Fruit fly (Drosophila melanogaster) whole organism, embryonic: ENCODE results near the gene Drgx.
A peak's percentile ranks its signal among the peaks of the same experiment; 100 is the strongest.

Experiments used
- CG10267 ChIP-seq: fragments of 200-800 bp; sonication (Bioruptor generic); optimal IDR thresholded peaks from 2 replicates; lab custom pipeline; 2018; ENCODE audit warnings: missing biosample characterization, mild to moderate bottlenecking, missing genetic modification characterization, moderate library complexity
- CG10366 ChIP-seq: fragments of 200-800 bp; sonication (Bioruptor generic); IDR thresholded peaks from 2 replicates; pipeline ENCODE4 v1.3.6; 2022; ENCODE audit warnings: missing biosample characterization, missing genetic modification characterization
- CG11247 ChIP-seq: fragments of 200-800 bp; sonication (Bioruptor generic); IDR thresholded peaks from 2 replicates; pipeline ENCODE4 v1.3.6; 2022; ENCODE audit warnings: missing biosample characterization, missing genetic modification characterization
- CG1233 ChIP-seq: fragments of 200-800 bp; sonication (Bioruptor generic); optimal IDR thresholded peaks from 4 replicates; lab custom pipeline; 2018; ENCODE audit warnings: missing biosample characterization, mild to moderate bottlenecking, missing genetic modification characterization
- CG13775 ChIP-seq: fragments of 200-800 bp; sonication (Bioruptor generic); optimal IDR thresholded peaks from 3 replicates; lab custom pipeline; 2017; ENCODE audit warnings: missing biosample characterization, mild to moderate bottlenecking, missing genetic modification characterization
- CG15514 ChIP-seq: fragments of 200-800 bp; sonication (Bioruptor generic); optimal IDR thresholded peaks from 3 replicates; lab custom pipeline; 2017; ENCODE audit warnings: missing biosample characterization, missing genetic modification characterization, mild to moderate bottlenecking, moderate library complexity, missing genetic modification reagents
- CG17385 ChIP-seq: fragments of 200-800 bp; sonication (Bioruptor generic); optimal IDR thresholded peaks from 3 replicates; lab custom pipeline; 2018; ENCODE audit warnings: missing biosample characterization, mild to moderate bottlenecking, missing genetic modification characterization
- CG17829 ChIP-seq: fragments of 200-800 bp; optimal IDR thresholded peaks from 2 replicates; lab custom pipeline; 2019; ENCODE audit warnings: missing biosample characterization, mild to moderate bottlenecking, missing genetic modification characterization, moderate library complexity
- CG31224 ChIP-seq: fragments of 200-800 bp; sonication (Bioruptor generic); IDR thresholded peaks from 2 replicates; pipeline ENCODE4 v1.3.6; 2022; ENCODE audit warnings: missing biosample characterization, missing genetic modification characterization
- CG31388 ChIP-seq: fragments of 200-800 bp; sonication (Bioruptor generic); optimal IDR thresholded peaks from 2 replicates; lab custom pipeline; 2016; ENCODE audit warnings: missing biosample characterization, missing genetic modification characterization
- CG3163 ChIP-seq: fragments of 200-800 bp; sonication (Bioruptor generic); optimal IDR thresholded peaks from 3 replicates; lab custom pipeline; 2016; ENCODE audit warnings: missing biosample characterization, missing genetic modification characterization
- CG3281 ChIP-seq: fragments of 200-800 bp; sonication (Bioruptor generic); optimal IDR thresholded peaks from 3 replicates; lab custom pipeline; 2017; ENCODE audit warnings: missing biosample characterization, mild to moderate bottlenecking, missing genetic modification characterization
- CG34224 ChIP-seq: fragments of 200-800 bp; sonication (Bioruptor generic); IDR thresholded peaks from 3 replicates; pipeline ENCODE4 v1.3.6; 2022; ENCODE audit warnings: missing biosample characterization, missing genetic modification characterization; ENCODE audit not compliant: partially characterized antibody
- CG3995 ChIP-seq: fragments of 200-800 bp; sonication (Bioruptor generic); optimal IDR thresholded peaks from 3 replicates; lab custom pipeline; 2016; ENCODE audit warnings: missing biosample characterization, missing genetic modification characterization
- CG4617 ChIP-seq: fragments of 200-800 bp; sonication (Bioruptor generic); optimal IDR thresholded peaks from 3 replicates; lab custom pipeline; 2016; ENCODE audit warnings: missing biosample characterization, missing genetic modification characterization, borderline replicate concordance
- CG8478 ChIP-seq: fragments of >200 bp; optimal IDR thresholded peaks from 2 replicates; lab custom pipeline; 2018
- CHES-1-like ChIP-seq: fragments of 200-800 bp; sonication (Bioruptor generic); optimal IDR thresholded peaks from 2 replicates; lab custom pipeline; 2016; ENCODE audit warnings: missing biosample characterization, missing genetic modification characterization
- CTCF ChIP-seq: fragments of 200-800 bp; sonication (Bioruptor generic); optimal IDR thresholded peaks from 2 replicates; lab custom pipeline; 2017; ENCODE audit warnings: missing biosample characterization, mild to moderate bottlenecking, missing genetic modification characterization, moderate library complexity
- Dref ChIP-seq: fragments of 200-800 bp; sonication (Bioruptor generic); IDR thresholded peaks from 2 replicates; pipeline ENCODE4 v1.3.6; 2022; ENCODE audit warnings: missing biosample characterization, missing genetic modification characterization
- Eip74EF ChIP-seq, 2 experiments: fragments of 200-800 bp in 1 of 2; fragments of >200 bp in 1 of 2; sonication (Bioruptor generic) in 1 of 2; optimal IDR thresholded peaks; 2 replicates each; lab custom pipeline; 2017 to 2019; ENCODE audit warnings: missing biosample characterization in 2 of 2, missing genetic modification characterization in 2 of 2, mild to moderate bottlenecking in 1 of 2, moderate library complexity in 1 of 2
- Kr ChIP-seq: fragments of 200-800 bp; sonication (Bioruptor generic); optimal IDR thresholded peaks from 2 replicates; lab custom pipeline; 2017; ENCODE audit warnings: missing biosample characterization, mild to moderate bottlenecking, missing genetic modification characterization
- MBD-R2 ChIP-seq: fragments of 200-800 bp; sonication (Bioruptor generic); IDR thresholded peaks from 2 replicates; pipeline ENCODE4 v1.3.6; 2022; ENCODE audit warnings: missing biosample characterization, missing genetic modification characterization
- MESR4 ChIP-seq: fragments of 200-800 bp; sonication (Bioruptor generic); optimal IDR thresholded peaks from 2 replicates; lab custom pipeline; 2018; ENCODE audit warnings: missing biosample characterization, mild to moderate bottlenecking, missing genetic modification characterization, moderate library complexity
- Meics ChIP-seq: fragments of 200-800 bp; sonication (Bioruptor generic); optimal IDR thresholded peaks from 2 replicates; lab custom pipeline; 2017; ENCODE audit warnings: missing biosample characterization, mild to moderate bottlenecking, missing genetic modification characterization
- Neu2 ChIP-seq: fragments of 200-800 bp; sonication (Bioruptor generic); optimal IDR thresholded peaks from 3 replicates; lab custom pipeline; 2016; ENCODE audit warnings: missing biosample characterization, missing genetic modification characterization, borderline replicate concordance
- Opbp ChIP-seq: fragments of 200-800 bp; sonication (Bioruptor generic); IDR thresholded peaks from 3 replicates; pipeline ENCODE4 v1.3.6; 2022; ENCODE audit warnings: missing biosample characterization, missing genetic modification characterization; ENCODE audit not compliant: partially characterized antibody
- Rfx ChIP-seq: fragments of 200-800 bp; sonication (Bioruptor generic); IDR thresholded peaks from 2 replicates; pipeline ENCODE4 v1.3.6; 2022; ENCODE audit warnings: missing biosample characterization, missing genetic modification characterization
- Spps ChIP-seq: fragments of 200-800 bp; sonication (Bioruptor generic); optimal IDR thresholded peaks from 2 replicates; lab custom pipeline; 2018; ENCODE audit warnings: missing biosample characterization, mild to moderate bottlenecking, missing genetic modification characterization
- Trl ChIP-seq, 3 experiments: fragments of >200 bp in 2 of 3; fragments of 200-800 bp in 1 of 3; sonication (Bioruptor generic) in 1 of 3; optimal IDR thresholded peaks; 2 replicates in 1 of 3; 3 replicates in 2 of 3; lab custom pipeline; 2016 to 2017; ENCODE audit warnings: missing biosample characterization in 1 of 3, missing genetic modification characterization in 1 of 3
- abd-A ChIP-seq: fragments of 200-800 bp; sonication (Bioruptor generic); optimal IDR thresholded peaks from 3 replicates; lab custom pipeline; 2019; ENCODE audit warnings: missing biosample characterization, mild to moderate bottlenecking, missing genetic modification characterization, moderate library complexity
- amos ChIP-seq: fragments of 200-800 bp; sonication (Bioruptor generic); IDR thresholded peaks from 2 replicates; pipeline ENCODE4 v1.3.6; 2022; ENCODE audit warnings: missing biosample characterization, missing genetic modification characterization; ENCODE audit not compliant: partially characterized antibody
- br ChIP-seq: fragments of >200 bp; optimal IDR thresholded peaks from 2 replicates; lab custom pipeline; 2017
- chif ChIP-seq, 2 experiments: fragments of 200-800 bp; sonication (Bioruptor generic); optimal IDR thresholded peaks; 3 replicates each; lab custom pipeline; 2016; ENCODE audit warnings: missing biosample characterization in 2 of 2, missing genetic modification characterization in 2 of 2
- chm ChIP-seq: fragments of 200-800 bp; sonication (Bioruptor generic); IDR thresholded peaks from 2 replicates; pipeline ENCODE4 v1.3.6; 2022; ENCODE audit warnings: missing biosample characterization, missing genetic modification characterization
- da ChIP-seq: fragments of 200-800 bp; sonication (Bioruptor generic); optimal IDR thresholded peaks from 2 replicates; lab custom pipeline; 2016; ENCODE audit warnings: missing biosample characterization, missing genetic modification characterization
- eve ChIP-seq, 2 experiments: fragments of >200 bp; optimal IDR thresholded peaks; 2 replicates each; lab custom pipeline; 2017; ENCODE audit warnings: missing biosample characterization in 2 of 2, missing genetic modification characterization in 2 of 2
- fd96Cb ChIP-seq: fragments of 200-800 bp; sonication (Bioruptor generic); optimal IDR thresholded peaks from 2 replicates; lab custom pipeline; 2018; ENCODE audit warnings: missing biosample characterization, mild to moderate bottlenecking, missing genetic modification characterization, moderate library complexity
- gcm ChIP-seq: fragments of 200-800 bp; sonication (Bioruptor generic); optimal IDR thresholded peaks from 2 replicates; lab custom pipeline; 2019; ENCODE audit warnings: missing biosample characterization, mild to moderate bottlenecking, missing genetic modification characterization, moderate library complexity
- kni ChIP-seq: fragments of 200-800 bp; sonication (Bioruptor generic); optimal IDR thresholded peaks from 3 replicates; lab custom pipeline; 2017; ENCODE audit warnings: mild to moderate bottlenecking, missing biosample characterization, missing genetic modification reagents, missing genetic modification characterization
- nau ChIP-seq: fragments of 200-800 bp; sonication (Bioruptor generic); optimal IDR thresholded peaks from 3 replicates; lab custom pipeline; 2017; ENCODE audit warnings: missing biosample characterization, mild to moderate bottlenecking, missing genetic modification characterization, missing genetic modification reagents
- p53 ChIP-seq: fragments of 200-800 bp; sonication (Bioruptor generic); optimal IDR thresholded peaks from 2 replicates; lab custom pipeline; 2016; ENCODE audit warnings: missing biosample characterization, missing genetic modification characterization
- prd ChIP-seq, 3 experiments: fragments of >200 bp in 2 of 3; fragments of 200-800 bp in 1 of 3; sonication (Bioruptor generic) in 1 of 3; optimal IDR thresholded peaks in 2 of 3; IDR thresholded peaks in 1 of 3; 2 replicates in 2 of 3; 3 replicates in 1 of 3; pipeline versions ENCODE4 v1.3.6 to Lab custom; 2017 to 2022; ENCODE audit warnings: missing biosample characterization in 1 of 3, missing genetic modification characterization in 1 of 3
- pzg ChIP-seq: fragments of 200-800 bp; sonication (Bioruptor generic); optimal IDR thresholded peaks from 3 replicates; lab custom pipeline; 2018; ENCODE audit warnings: missing biosample characterization, mild to moderate bottlenecking, missing genetic modification characterization, moderate library complexity
- row ChIP-seq: fragments of 200-800 bp; sonication (Bioruptor generic); IDR thresholded peaks from 3 replicates; pipeline ENCODE4 v1.3.6; 2022; ENCODE audit warnings: missing biosample characterization, missing genetic modification characterization
- sens-2 ChIP-seq: fragments of 200-800 bp; sonication (Bioruptor generic); IDR thresholded peaks from 2 replicates; pipeline ENCODE4 v1.3.6; 2022; ENCODE audit warnings: missing biosample characterization, missing genetic modification characterization
- slbo ChIP-seq: fragments of 200-800 bp; sonication (Bioruptor generic); IDR thresholded peaks from 2 replicates; pipeline ENCODE4 v1.3.6; 2022; ENCODE audit warnings: missing biosample characterization, missing genetic modification characterization
- sug ChIP-seq: fragments of 200-800 bp; optimal IDR thresholded peaks from 2 replicates; lab custom pipeline; 2019; ENCODE audit warnings: missing biosample characterization, mild to moderate bottlenecking, missing genetic modification characterization, moderate library complexity
- tup ChIP-seq: fragments of 200-800 bp; sonication (Bioruptor generic); optimal IDR thresholded peaks from 2 replicates; lab custom pipeline; 2016; ENCODE audit warnings: missing biosample characterization, mild to moderate bottlenecking, missing genetic modification characterization, moderate library complexity
- twi ChIP-seq: fragments of 200-800 bp; optimal IDR thresholded peaks from 2 replicates; lab custom pipeline; 2019; ENCODE audit warnings: missing biosample characterization, mild to moderate bottlenecking, missing genetic modification characterization, moderate library complexity
- zen2 ChIP-seq: fragments of 200-800 bp; sonication (Bioruptor generic); IDR thresholded peaks from 3 replicates; pipeline ENCODE4 v1.3.6; 2022; ENCODE audit warnings: missing biosample characterization, missing genetic modification characterization; ENCODE audit not compliant: partially characterized antibody

Gene Drgx

dm6 chr2L:3712949-3713416 lies 50.4 kb downstream of the Drgx start, which contains the start of the genes CG31955 and CG2818 (continued):
- peak; percentile 58 for TF ChIP-seq CG3995
- TF ChIP-seq slbo: no peak
- peak; percentile 22 for TF ChIP-seq CG3281 (GFP tag; lab: Kevin White, UChicago)
- peak; percentile 60 for TF ChIP-seq Dref
- TF ChIP-seq sens-2 (GFP tag; lab: Robert Waterston, UW): no peak
- TF ChIP-seq Opbp (GFP tag; lab: Robert Waterston, UW): peak; percentile 64; the same call in 1 of the 3 replicates
- no peak for TF ChIP-seq CG17385 (GFP tag; lab: Kevin White, UChicago)
- no peak for TF ChIP-seq CG1233 (GFP tag; lab: Kevin White, UChicago)
- no peak for TF ChIP-seq Eip74EF (GFP tag; optimal IDR thresholded peaks at IDR 0.05; lab: Kevin White, UChicago)
- TF ChIP-seq CG31388: no peak
- no peak for TF ChIP-seq CG8478 (lab: Kevin White, UChicago)
- no peak for TF ChIP-seq da (GFP tag; lab: Kevin White, UChicago)
- TF ChIP-seq Meics (GFP tag; lab: Kevin White, UChicago): peak; percentile 9
- TF ChIP-seq gcm: no peak
- TF ChIP-seq p53: no peak
- TF ChIP-seq Rfx (GFP tag; lab: Robert Waterston, UW): no peak
- TF ChIP-seq MESR4 (GFP tag; lab: Kevin White, UChicago): no peak
- TF ChIP-seq tup (GFP tag; lab: Kevin White, UChicago): no peak
- TF ChIP-seq CG15514: peak; percentile 41
- peak; percentile 45; the same call in 1 of the 2 replicates for TF ChIP-seq MBD-R2
- TF ChIP-seq pzg: peak; percentile 71
- peak; percentile 63 for TF ChIP-seq row (GFP tag; lab: Robert Waterston, UW)
- no peak for TF ChIP-seq CG10366
- TF ChIP-seq CG11247: no peak
- TF ChIP-seq eve (GFP tag; optimal IDR thresholded peaks at IDR 0.05; lab: Kevin White, UChicago): no peak
- TF ChIP-seq zen2 (GFP tag; lab: Robert Waterston, UW): peak; percentile 38; the same call in 1 of the 3 replicates
- no peak for TF ChIP-seq Trl (optimal IDR thresholded peaks at IDR 0.05; lab: Kevin White, UChicago)
- no peak for TF ChIP-seq Trl (GFP tag; optimal IDR thresholded peaks at IDR 0.05; lab: Kevin White, UChicago)
- no peak for TF ChIP-seq Neu2 (GFP tag; lab: Kevin White, UChicago)
- TF ChIP-seq chm (GFP tag; lab: Robert Waterston, UW): no peak
- no peak for TF ChIP-seq nau (GFP tag; lab: Kevin White, UChicago)
- TF ChIP-seq sug: peak; percentile 45
- TF ChIP-seq chif (GFP tag; optimal IDR thresholded peaks at IDR 0.05; lab: Kevin White, UChicago): no peak
- TF ChIP-seq prd (optimal IDR thresholded peaks at IDR 0.05; lab: Kevin White, UChicago): no peak
- no peak; the same call in 2 of the 3 replicates for TF ChIP-seq prd (GFP tag; IDR thresholded peaks at IDR 0.05; lab: Robert Waterston, UW)
- peak; percentile 37 for TF ChIP-seq CG4617
- TF ChIP-seq Kr (GFP tag; lab: Kevin White, UChicago): no peak
- TF ChIP-seq CG3163 (GFP tag; lab: Kevin White, UChicago): no peak
- TF ChIP-seq amos (GFP tag; lab: Robert Waterston, UW): peak; percentile 65
- TF ChIP-seq kni: no peak
- peak; percentile 81 for TF ChIP-seq CG34224 (GFP tag; lab: Robert Waterston, UW)
- no peak for TF ChIP-seq br (lab: Kevin White, UChicago)
- TF ChIP-seq twi (tag; lab: Kevin White, UChicago): no peak
- no peak for TF ChIP-seq Spps (tag; lab: Kevin White, UChicago)
- no peak for TF ChIP-seq CG13775
- TF ChIP-seq fd96Cb (tag; lab: Kevin White, UChicago): no peak
- TF ChIP-seq CTCF (GFP tag; lab: Kevin White, UChicago): no peak
- peak; percentile 18 for TF ChIP-seq CG10267 (tag; lab: Kevin White, UChicago)
- no peak for TF ChIP-seq abd-A (tag; lab: Kevin White, UChicago)
- no peak for TF ChIP-seq CHES-1-like (GFP tag; lab: Kevin White, UChicago)
- no peak for TF ChIP-seq CG31224 (GFP tag; lab: Robert Waterston, UW)
- peak; percentile 49 for TF ChIP-seq CG17829 (tag; lab: Kevin White, UChicago)
